Worm (Caenorhabditis elegans) whole organism, L1 larva: ENCODE measurements around the gene C39D10.2.

Source experiments
- ceh-82 ChIP-seq, 3 experiments: fragments of 150-350 bp in 1 of 3; sonication (generic microtip) in 2 of 3; optimal IDR thresholded peaks; 2 replicates each; lab custom pipeline; 2014 to 2017; ENCODE audit warnings: missing biosample characterization in 3 of 3, missing genetic modification characterization in 3 of 3
- nhr-28 ChIP-seq: fragments of 150-350 bp; optimal IDR thresholded peaks from 2 replicates; lab custom pipeline; 2014; ENCODE audit warnings: missing biosample characterization, missing genetic modification characterization
- nhr-90 ChIP-seq: sonication (generic microtip); optimal IDR thresholded peaks from 2 replicates; lab custom pipeline; 2016; ENCODE audit warnings: mild to moderate bottlenecking, missing genetic modification characterization, missing compliant biosample characterization; ENCODE audit not compliant: poor library complexity

ce11 chrX:7921130-7921529 lies 32.1 kb downstream of the C39D10.2 start:
- TF ChIP-seq ceh-82 (tag; optimal IDR thresholded peaks at IDR 0.05; lab: Kevin White, UChicago): no peak
- no peak for TF ChIP-seq nhr-90 (tag; lab: Kevin White, UChicago)
- TF ChIP-seq nhr-28 (tag; lab: Kevin White, UChicago): no peak
